Worm (Caenorhabditis elegans) whole organism, mixed stage, embryonic: Measurements from ENCODE around the gene C29F9.9.
"Not testable (repeated sequence)": the region's sequence is repeated elsewhere in the genome, so short reads cannot be mapped to it uniquely, and the experiment has no call there.

Experiments used
- bed-3 ChIP-seq: fragments of 200-800 bp; sonication (Bioruptor generic); optimal IDR thresholded peaks from 3 replicates; lab custom pipeline; 2018; ENCODE audit warnings: mild to moderate bottlenecking, missing genetic modification characterization, moderate library complexity, missing compliant biosample characterization
- ceh-39 ChIP-seq: fragments of 150-350 bp; optimal IDR thresholded peaks from 2 replicates; lab custom pipeline; 2014; ENCODE audit warnings: missing biosample characterization, missing genetic modification characterization
- ceh-43 ChIP-seq: fragments of 200-800 bp; sonication (Bioruptor generic); optimal IDR thresholded peaks from 2 replicates; lab custom pipeline; 2018; ENCODE audit warnings: mild to moderate bottlenecking, missing genetic modification characterization, moderate library complexity, missing compliant biosample characterization
- ceh-83 ChIP-seq: fragments of 200-800 bp; sonication (Bioruptor generic); optimal IDR thresholded peaks from 2 replicates; lab custom pipeline; 2018; ENCODE audit warnings: mild to moderate bottlenecking, missing genetic modification characterization, missing compliant biosample characterization
- ces-1 ChIP-seq: fragments of 150-350 bp; optimal IDR thresholded peaks from 2 replicates; lab custom pipeline; 2014; ENCODE audit warnings: missing biosample characterization, missing genetic modification reagents, missing genetic modification characterization
- cnd-1 ChIP-seq: fragments of 200-800 bp; sonication (Bioruptor generic); optimal IDR thresholded peaks from 2 replicates; lab custom pipeline; 2018; ENCODE audit warnings: mild to moderate bottlenecking, missing genetic modification characterization, missing compliant biosample characterization
- drap-1 ChIP-seq: fragments of 200-800 bp; sonication (Bioruptor generic); optimal IDR thresholded peaks from 3 replicates; lab custom pipeline; 2018; ENCODE audit warnings: mild to moderate bottlenecking, missing genetic modification characterization, missing compliant biosample characterization
- elt-1 ChIP-seq: sonication (generic microtip); optimal IDR thresholded peaks from 2 replicates; lab custom pipeline; 2017; ENCODE audit warnings: missing genetic modification characterization, mild to moderate bottlenecking, missing compliant biosample characterization, antibody characterized with exemption, moderate library complexity, borderline replicate concordance; ENCODE audit not compliant: insufficient read depth
- elt-3 ChIP-seq: fragments of 150-350 bp; optimal IDR thresholded peaks from 2 replicates; lab custom pipeline; 2014; ENCODE audit warnings: missing biosample characterization, missing genetic modification characterization
- flh-1 ChIP-seq: fragments of 200-800 bp; sonication (Bioruptor generic); optimal IDR thresholded peaks from 2 replicates; lab custom pipeline; 2018; ENCODE audit warnings: mild to moderate bottlenecking, missing genetic modification characterization, moderate library complexity, missing compliant biosample characterization
- hlh-1 ChIP-seq: fragments of 150-350 bp; optimal IDR thresholded peaks from 2 replicates; lab custom pipeline; 2014; ENCODE audit warnings: missing biosample characterization, missing genetic modification reagents, missing genetic modification characterization
- lin-13 ChIP-seq: fragments of 150-350 bp; optimal IDR thresholded peaks from 2 replicates; lab custom pipeline; 2014; ENCODE audit warnings: missing biosample characterization, missing genetic modification characterization
- lin-32 ChIP-seq: fragments of 200-800 bp; sonication (Bioruptor generic); optimal IDR thresholded peaks from 2 replicates; lab custom pipeline; 2018; ENCODE audit warnings: mild to moderate bottlenecking, missing genetic modification characterization, missing compliant biosample characterization
- lsy-2 ChIP-seq: fragments of 150-350 bp; optimal IDR thresholded peaks from 2 replicates; lab custom pipeline; 2014; ENCODE audit warnings: missing biosample characterization, missing genetic modification characterization
- mep-1 ChIP-seq: fragments of 150-350 bp; optimal IDR thresholded peaks from 2 replicates; lab custom pipeline; 2017; ENCODE audit warnings: missing biosample characterization, missing genetic modification reagents, missing genetic modification characterization, inconsistent platforms
- mls-2 ChIP-seq: sonication (generic microtip); optimal IDR thresholded peaks from 2 replicates; lab custom pipeline; 2016; ENCODE audit warnings: mild to moderate bottlenecking, missing genetic modification characterization, moderate library complexity, missing compliant biosample characterization
- nhr-12 ChIP-seq: fragments of 150-350 bp; optimal IDR thresholded peaks from 2 replicates; lab custom pipeline; 2014; ENCODE audit warnings: missing biosample characterization, missing genetic modification characterization
- nhr-237 ChIP-seq: fragments of 150-350 bp; optimal IDR thresholded peaks from 2 replicates; lab custom pipeline; 2014; ENCODE audit warnings: missing biosample characterization, missing genetic modification characterization
- nhr-28 ChIP-seq: fragments of 150-350 bp; optimal IDR thresholded peaks from 2 replicates; lab custom pipeline; 2014; ENCODE audit warnings: missing biosample characterization, missing genetic modification characterization
- pha-4 ChIP-seq: fragments of 150-350 bp; optimal IDR thresholded peaks from 2 replicates; lab custom pipeline; 2018; ENCODE audit warnings: missing biosample characterization, missing genetic modification reagents, missing genetic modification characterization
- sem-2 ChIP-seq: fragments of 200-800 bp; sonication (Bioruptor generic); optimal IDR thresholded peaks from 2 replicates; lab custom pipeline; 2018; ENCODE audit warnings: mild to moderate bottlenecking, missing genetic modification characterization, missing compliant biosample characterization
- snpc-4 ChIP-seq: fragments of 150-350 bp; optimal IDR thresholded peaks from 2 replicates; lab custom pipeline; 2014; ENCODE audit warnings: missing biosample characterization, missing genetic modification characterization
- sptf-1 ChIP-seq: sonication (generic microtip); optimal IDR thresholded peaks from 2 replicates; lab custom pipeline; 2017; ENCODE audit warnings: mild to moderate bottlenecking, missing genetic modification characterization, moderate library complexity, missing compliant biosample characterization
- tbx-8 ChIP-seq: fragments of 200-800 bp; sonication (Bioruptor generic); optimal IDR thresholded peaks from 2 replicates; lab custom pipeline; 2018; ENCODE audit warnings: mild to moderate bottlenecking, missing genetic modification characterization, moderate library complexity, missing compliant biosample characterization
- unc-39 ChIP-seq: fragments of 150-350 bp; optimal IDR thresholded peaks from 2 replicates; lab custom pipeline; 2014; ENCODE audit warnings: missing biosample characterization, missing genetic modification characterization
- unc-62 ChIP-seq: fragments of 150-350 bp; optimal IDR thresholded peaks from 2 replicates; lab custom pipeline; 2014; ENCODE audit warnings: missing biosample characterization, missing genetic modification reagents, missing genetic modification characterization
- zip-8 ChIP-seq: fragments of 150-350 bp; optimal IDR thresholded peaks from 2 replicates; lab custom pipeline; 2014; ENCODE audit warnings: missing biosample characterization, missing genetic modification characterization
- ztf-11 ChIP-seq: fragments of 150-350 bp; optimal IDR thresholded peaks from 2 replicates; lab custom pipeline; 2014; ENCODE audit warnings: missing biosample characterization, missing genetic modification characterization

C29F9.9 gene

DNA sequence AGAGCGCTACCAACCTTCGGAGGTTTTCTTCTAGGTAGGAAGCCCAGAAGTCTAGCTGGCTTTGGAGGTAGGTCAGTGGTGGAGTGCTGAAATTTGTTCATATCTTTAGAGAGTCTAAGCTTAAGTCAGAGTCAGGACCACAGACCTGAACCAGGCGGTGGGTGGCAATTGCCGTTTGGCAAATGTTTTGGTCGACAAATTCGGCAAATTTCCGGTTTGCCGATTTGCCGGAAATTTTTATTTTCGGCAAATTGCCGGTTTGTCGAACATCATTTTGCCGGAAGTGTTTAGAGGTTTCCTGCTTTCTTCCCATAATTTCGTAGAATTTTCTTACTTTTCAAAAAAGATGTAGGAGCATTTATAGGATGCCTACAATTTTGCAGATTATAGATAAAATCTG is at the start of gene C29F9.9:
Gene C29F9.9, minus strand, starts transcription at position 101 of the 400 bp plus-strand sequence.
- not testable (repeated sequence) for TF ChIP-seq nhr-237 (tag; lab: Kevin White, UChicago); unc-39; lsy-2 (tag; lab: Kevin White, UChicago)

DNA sequence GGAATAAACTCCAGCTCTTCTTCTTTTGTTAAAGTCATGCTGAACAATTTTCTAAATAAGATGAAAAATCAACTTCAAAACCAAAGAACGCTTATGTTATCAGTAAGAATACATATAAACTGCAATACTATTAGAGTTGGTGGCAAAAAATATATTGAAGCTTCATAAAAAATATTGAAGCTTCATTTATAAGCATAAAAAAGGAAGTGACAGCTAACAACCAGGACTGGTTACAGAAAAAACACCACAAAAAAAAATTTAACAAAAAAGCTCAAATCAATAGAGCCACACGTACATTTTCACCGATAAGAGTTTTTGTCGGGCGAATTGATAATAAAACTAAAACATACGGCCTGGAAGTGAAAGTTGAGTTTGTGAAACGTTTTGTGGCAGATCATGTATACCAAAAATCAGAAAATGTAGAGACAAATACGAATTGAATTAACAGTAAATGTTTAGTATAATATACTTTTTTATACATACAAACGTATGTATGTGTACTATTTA is 48.9 kb upstream of the C29F9.9 start, which contains the start of gene sqst-5:
Gene sqst-5, minus strand, starts transcription at position 51 of the 507 bp plus-strand sequence.
- TF ChIP-seq ceh-83 (GFP tag; lab: Kevin White, UChicago) (no peak), lin-32 (GFP tag; lab: Kevin White, UChicago) (no peak), bed-3 (GFP tag; lab: Kevin White, UChicago) (no peak)

DNA sequence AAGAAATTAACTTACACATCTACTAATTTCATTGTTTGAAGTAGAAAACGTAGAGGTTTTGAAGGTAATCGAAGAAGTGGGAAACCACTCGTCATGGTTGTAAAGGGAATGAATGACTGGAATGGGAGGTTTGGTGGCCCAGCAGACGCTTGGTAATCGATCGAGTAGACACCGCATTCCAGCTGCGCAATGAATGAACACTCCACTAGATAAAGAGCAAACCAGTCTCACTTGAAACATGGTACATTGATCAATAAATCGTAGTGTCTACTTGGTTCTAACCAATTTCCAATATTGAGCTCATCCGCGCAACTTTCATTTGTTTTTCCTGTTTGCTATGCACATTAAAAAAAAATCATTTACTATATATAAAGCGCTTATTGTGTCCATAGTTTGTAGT is 47.6 kb upstream of the C29F9.9 start, which contains the start of gene fbxb-84:
Gene fbxb-84, minus strand, starts transcription at position 101 of the 400 bp plus-strand sequence.
- TF ChIP-seq sem-2 (GFP tag; lab: Kevin White, UChicago) (no peak), ceh-39 (tag; lab: Kevin White, UChicago) (no peak), elt-1 (no peak), cnd-1 (tag; lab: Kevin White, UChicago) (no peak), elt-3 (tag; lab: Kevin White, UChicago) (no peak), lsy-2 (tag; lab: Kevin White, UChicago) (no peak), bed-3 (GFP tag; lab: Kevin White, UChicago) (no peak), lin-13 (tag; lab: Kevin White, UChicago) (no peak), tbx-8 (no peak), pha-4 (tag; lab: Kevin White, UChicago) (no peak), hlh-1 (tag; lab: Kevin White, UChicago) (no peak), zip-8 (tag; lab: Kevin White, UChicago) (no peak), ceh-43 (no peak)

DNA sequence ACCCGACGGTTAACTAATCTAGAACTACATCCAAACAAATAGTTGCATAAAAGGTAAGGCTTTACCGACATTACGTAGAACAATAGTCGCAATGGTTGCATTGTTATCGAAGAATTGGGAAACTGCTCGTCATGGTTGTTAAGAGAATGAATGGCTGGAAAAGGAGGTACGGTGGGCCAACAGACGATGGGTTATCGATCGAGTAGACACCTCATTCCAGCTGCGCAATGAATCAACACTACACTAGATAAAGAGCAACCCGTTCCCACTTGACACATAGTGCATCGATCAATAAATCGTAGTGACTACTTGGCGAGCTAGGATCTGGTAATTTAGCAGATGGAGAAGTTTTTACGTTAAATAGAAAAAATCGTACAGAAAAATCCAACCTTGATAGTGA is 46.4 kb upstream of the C29F9.9 start, which contains the start of the genes T17A3.12 and fbxb-83:
Gene T17A3.12, minus strand, starts transcription at position 101 of the 400 bp plus-strand sequence.
Gene fbxb-83, minus strand, starts transcription at position 134 of the 400 bp plus-strand sequence.
- no peak for TF ChIP-seq hlh-1 (tag; lab: Kevin White, UChicago)
- no peak for TF ChIP-seq ceh-43
- no peak for TF ChIP-seq lin-32 (GFP tag; lab: Kevin White, UChicago)
- no peak for TF ChIP-seq flh-1
- TF ChIP-seq elt-1, result no peak
- no peak for TF ChIP-seq drap-1 (GFP tag; lab: Kevin White, UChicago)
- no peak for TF ChIP-seq mep-1 (tag; lab: Kevin White, UChicago)
- no peak for TF ChIP-seq nhr-28
- no peak for TF ChIP-seq cnd-1 (tag; lab: Kevin White, UChicago)
- no peak for TF ChIP-seq pha-4 (tag; lab: Kevin White, UChicago)

DNA sequence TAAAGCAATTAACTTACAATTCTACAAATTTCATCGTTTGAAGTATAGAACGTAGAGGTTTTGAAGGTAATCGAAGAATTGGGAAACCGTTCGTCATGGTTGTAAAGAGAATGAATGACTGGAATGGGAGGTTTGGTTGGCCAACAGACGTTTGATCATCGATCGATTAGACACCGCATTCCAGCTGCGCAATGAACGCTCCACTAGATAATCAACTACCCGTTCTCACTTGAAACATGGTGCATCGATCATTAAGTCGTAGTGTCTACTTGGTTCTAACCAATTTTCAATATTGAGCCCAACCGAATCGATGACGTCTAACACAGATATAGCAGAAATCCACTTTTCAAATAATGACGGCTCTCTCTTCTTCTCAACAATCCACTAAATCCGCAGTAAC is 44.4 kb upstream of the C29F9.9 start, which contains the start of gene fbxb-82:
Gene fbxb-82, minus strand, starts transcription at position 101 of the 400 bp plus-strand sequence.
- TF ChIP-seq sptf-1 (tag; lab: Kevin White, UChicago) (no peak), mls-2 (tag; lab: Kevin White, UChicago) (no peak), tbx-8 (no peak), lin-13 (tag; lab: Kevin White, UChicago) (no peak), ztf-11 (tag; lab: Kevin White, UChicago) (no peak)

DNA sequence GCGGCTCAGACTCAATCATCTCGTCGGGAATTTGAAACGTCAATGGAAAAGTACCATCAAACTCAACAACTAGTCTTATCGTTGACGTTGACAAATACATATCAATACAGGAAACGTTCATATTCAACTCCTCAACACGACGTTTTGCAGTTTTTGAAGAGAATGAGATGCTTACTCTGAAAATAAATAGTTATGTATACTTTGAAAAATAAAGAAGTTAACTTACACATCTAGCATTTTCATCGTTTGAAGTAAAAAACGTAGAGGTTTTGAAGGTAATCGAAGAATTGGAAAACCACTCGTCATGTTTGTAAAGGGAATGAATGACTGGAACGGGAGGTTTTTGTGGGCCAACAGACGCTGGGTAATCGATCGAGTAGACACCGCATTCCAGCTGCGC is 42.2 kb upstream of the C29F9.9 start, which contains the start of gene fbxb-81:
Gene fbxb-81, minus strand, starts transcription at position 314 of the 400 bp plus-strand sequence.
- TF ChIP-seq sptf-1 (tag; lab: Kevin White, UChicago), result no peak
- TF ChIP-seq lsy-2 (tag; lab: Kevin White, UChicago), result no peak
- no peak for TF ChIP-seq unc-62 (GFP tag; lab: Kevin White, UChicago)
- no peak for TF ChIP-seq snpc-4 (tag; lab: Kevin White, UChicago)
- TF ChIP-seq ces-1 (GFP tag; lab: Kevin White, UChicago), result no peak
- TF ChIP-seq nhr-12 (tag; lab: Kevin White, UChicago), result no peak
- no peak for TF ChIP-seq sem-2 (GFP tag; lab: Kevin White, UChicago)
- no peak for TF ChIP-seq drap-1 (GFP tag; lab: Kevin White, UChicago)
- no peak for TF ChIP-seq unc-39
